Worm (Caenorhabditis elegans) whole organism, mixed stage, embryonic: ENCODE measurements around the gene madd-2.
A peak's percentile ranks its signal among the peaks of the same experiment; 100 is the strongest.

Experiments
- M03D4.4 ChIP-seq: sonication (generic microtip); optimal IDR thresholded peaks from 2 replicates; lab custom pipeline; 2017; ENCODE audit warnings: mild to moderate bottlenecking, missing genetic modification characterization, missing compliant biosample characterization
- bed-3 ChIP-seq: fragments of 200-800 bp; sonication (Bioruptor generic); optimal IDR thresholded peaks from 3 replicates; lab custom pipeline; 2018; ENCODE audit warnings: mild to moderate bottlenecking, missing genetic modification characterization, moderate library complexity, missing compliant biosample characterization
- blmp-1 ChIP-seq: fragments of 150-350 bp; optimal IDR thresholded peaks from 2 replicates; lab custom pipeline; 2014; ENCODE audit warnings: missing biosample characterization, missing genetic modification characterization
- ceh-39 ChIP-seq: fragments of 150-350 bp; optimal IDR thresholded peaks from 2 replicates; lab custom pipeline; 2014; ENCODE audit warnings: missing biosample characterization, missing genetic modification characterization
- ceh-43 ChIP-seq: fragments of 200-800 bp; sonication (Bioruptor generic); optimal IDR thresholded peaks from 2 replicates; lab custom pipeline; 2018; ENCODE audit warnings: mild to moderate bottlenecking, missing genetic modification characterization, moderate library complexity, missing compliant biosample characterization
- ceh-83 ChIP-seq: fragments of 200-800 bp; sonication (Bioruptor generic); optimal IDR thresholded peaks from 2 replicates; lab custom pipeline; 2018; ENCODE audit warnings: mild to moderate bottlenecking, missing genetic modification characterization, missing compliant biosample characterization
- ces-1 ChIP-seq: fragments of 150-350 bp; optimal IDR thresholded peaks from 2 replicates; lab custom pipeline; 2014; ENCODE audit warnings: missing biosample characterization, missing genetic modification reagents, missing genetic modification characterization
- drap-1 ChIP-seq: fragments of 200-800 bp; sonication (Bioruptor generic); optimal IDR thresholded peaks from 3 replicates; lab custom pipeline; 2018; ENCODE audit warnings: mild to moderate bottlenecking, missing genetic modification characterization, missing compliant biosample characterization
- elt-1 ChIP-seq: sonication (generic microtip); optimal IDR thresholded peaks from 2 replicates; lab custom pipeline; 2017; ENCODE audit warnings: missing genetic modification characterization, mild to moderate bottlenecking, missing compliant biosample characterization, antibody characterized with exemption, moderate library complexity, borderline replicate concordance; ENCODE audit not compliant: insufficient read depth
- elt-3 ChIP-seq: fragments of 150-350 bp; optimal IDR thresholded peaks from 2 replicates; lab custom pipeline; 2014; ENCODE audit warnings: missing biosample characterization, missing genetic modification characterization
- ham-2 ChIP-seq: fragments of 200-800 bp; sonication (Bioruptor generic); optimal IDR thresholded peaks from 2 replicates; lab custom pipeline; 2018; ENCODE audit warnings: mild to moderate bottlenecking, missing genetic modification characterization, missing compliant biosample characterization
- hlh-1 ChIP-seq: fragments of 150-350 bp; optimal IDR thresholded peaks from 2 replicates; lab custom pipeline; 2014; ENCODE audit warnings: missing biosample characterization, missing genetic modification reagents, missing genetic modification characterization
- lin-13 ChIP-seq: fragments of 150-350 bp; optimal IDR thresholded peaks from 2 replicates; lab custom pipeline; 2014; ENCODE audit warnings: missing biosample characterization, missing genetic modification characterization
- lin-32 ChIP-seq: fragments of 200-800 bp; sonication (Bioruptor generic); optimal IDR thresholded peaks from 2 replicates; lab custom pipeline; 2018; ENCODE audit warnings: mild to moderate bottlenecking, missing genetic modification characterization, missing compliant biosample characterization
- lsy-2 ChIP-seq: fragments of 150-350 bp; optimal IDR thresholded peaks from 2 replicates; lab custom pipeline; 2014; ENCODE audit warnings: missing biosample characterization, missing genetic modification characterization
- mep-1 ChIP-seq: fragments of 150-350 bp; optimal IDR thresholded peaks from 2 replicates; lab custom pipeline; 2017; ENCODE audit warnings: missing biosample characterization, missing genetic modification reagents, missing genetic modification characterization, inconsistent platforms
- mls-2 ChIP-seq: sonication (generic microtip); optimal IDR thresholded peaks from 2 replicates; lab custom pipeline; 2016; ENCODE audit warnings: mild to moderate bottlenecking, missing genetic modification characterization, moderate library complexity, missing compliant biosample characterization
- nhr-12 ChIP-seq: fragments of 150-350 bp; optimal IDR thresholded peaks from 2 replicates; lab custom pipeline; 2014; ENCODE audit warnings: missing biosample characterization, missing genetic modification characterization
- nhr-2 ChIP-seq: fragments of 150-350 bp; optimal IDR thresholded peaks from 2 replicates; lab custom pipeline; 2014; ENCODE audit warnings: missing biosample characterization, missing genetic modification characterization
- nhr-237 ChIP-seq: fragments of 150-350 bp; optimal IDR thresholded peaks from 2 replicates; lab custom pipeline; 2014; ENCODE audit warnings: missing biosample characterization, missing genetic modification characterization
- nhr-28 ChIP-seq: fragments of 150-350 bp; optimal IDR thresholded peaks from 2 replicates; lab custom pipeline; 2014; ENCODE audit warnings: missing biosample characterization, missing genetic modification characterization
- nhr-76 ChIP-seq: sonication (generic microtip); optimal IDR thresholded peaks from 2 replicates; lab custom pipeline; 2017; ENCODE audit warnings: missing biosample characterization, missing genetic modification characterization
- pha-4 ChIP-seq: fragments of 150-350 bp; optimal IDR thresholded peaks from 2 replicates; lab custom pipeline; 2018; ENCODE audit warnings: missing biosample characterization, missing genetic modification reagents, missing genetic modification characterization
- snpc-4 ChIP-seq: fragments of 150-350 bp; optimal IDR thresholded peaks from 2 replicates; lab custom pipeline; 2014; ENCODE audit warnings: missing biosample characterization, missing genetic modification characterization
- sptf-1 ChIP-seq: sonication (generic microtip); optimal IDR thresholded peaks from 2 replicates; lab custom pipeline; 2017; ENCODE audit warnings: mild to moderate bottlenecking, missing genetic modification characterization, moderate library complexity, missing compliant biosample characterization
- tbx-8 ChIP-seq: fragments of 200-800 bp; sonication (Bioruptor generic); optimal IDR thresholded peaks from 2 replicates; lab custom pipeline; 2018; ENCODE audit warnings: mild to moderate bottlenecking, missing genetic modification characterization, moderate library complexity, missing compliant biosample characterization
- unc-120 ChIP-seq: sonication (generic microtip); optimal IDR thresholded peaks from 2 replicates; lab custom pipeline; 2017; ENCODE audit warnings: missing genetic modification characterization, missing compliant biosample characterization; ENCODE audit not compliant: poor library complexity, severe bottlenecking
- unc-39 ChIP-seq: fragments of 150-350 bp; optimal IDR thresholded peaks from 2 replicates; lab custom pipeline; 2014; ENCODE audit warnings: missing biosample characterization, missing genetic modification characterization
- unc-62 ChIP-seq: fragments of 150-350 bp; optimal IDR thresholded peaks from 2 replicates; lab custom pipeline; 2014; ENCODE audit warnings: missing biosample characterization, missing genetic modification reagents, missing genetic modification characterization
- zip-8 ChIP-seq: fragments of 150-350 bp; optimal IDR thresholded peaks from 2 replicates; lab custom pipeline; 2014; ENCODE audit warnings: missing biosample characterization, missing genetic modification characterization
- ztf-11 ChIP-seq: fragments of 150-350 bp; optimal IDR thresholded peaks from 2 replicates; lab custom pipeline; 2014; ENCODE audit warnings: missing biosample characterization, missing genetic modification characterization

madd-2 gene

DNA sequence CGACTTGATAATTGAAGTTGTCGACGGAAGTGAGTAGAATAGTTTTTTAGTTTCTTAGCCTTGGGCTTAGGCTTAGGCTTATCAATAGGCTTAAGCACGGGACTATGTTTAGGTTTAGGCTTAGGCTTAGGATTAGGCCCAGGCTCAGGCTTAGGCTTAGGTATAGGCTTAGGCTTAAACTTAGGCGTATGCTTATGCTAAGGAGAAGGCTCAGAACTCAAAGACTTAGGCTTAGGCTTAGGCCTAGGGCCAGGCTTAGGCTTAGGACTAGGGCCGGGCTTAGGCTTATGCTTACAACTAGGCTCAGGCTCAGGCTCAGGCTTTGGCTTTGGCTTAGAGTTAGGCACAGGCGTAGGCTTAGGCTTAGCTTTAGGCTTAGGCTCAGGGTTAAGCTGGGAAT, 31.3 kb upstream of the madd-2 start:
- no peak for TF ChIP-seq elt-3 (tag; lab: Kevin White, UChicago)
- TF ChIP-seq zip-8 = no peak
- no peak for TF ChIP-seq ztf-11 (tag; lab: Kevin White, UChicago)
- no peak for TF ChIP-seq unc-120

DNA sequence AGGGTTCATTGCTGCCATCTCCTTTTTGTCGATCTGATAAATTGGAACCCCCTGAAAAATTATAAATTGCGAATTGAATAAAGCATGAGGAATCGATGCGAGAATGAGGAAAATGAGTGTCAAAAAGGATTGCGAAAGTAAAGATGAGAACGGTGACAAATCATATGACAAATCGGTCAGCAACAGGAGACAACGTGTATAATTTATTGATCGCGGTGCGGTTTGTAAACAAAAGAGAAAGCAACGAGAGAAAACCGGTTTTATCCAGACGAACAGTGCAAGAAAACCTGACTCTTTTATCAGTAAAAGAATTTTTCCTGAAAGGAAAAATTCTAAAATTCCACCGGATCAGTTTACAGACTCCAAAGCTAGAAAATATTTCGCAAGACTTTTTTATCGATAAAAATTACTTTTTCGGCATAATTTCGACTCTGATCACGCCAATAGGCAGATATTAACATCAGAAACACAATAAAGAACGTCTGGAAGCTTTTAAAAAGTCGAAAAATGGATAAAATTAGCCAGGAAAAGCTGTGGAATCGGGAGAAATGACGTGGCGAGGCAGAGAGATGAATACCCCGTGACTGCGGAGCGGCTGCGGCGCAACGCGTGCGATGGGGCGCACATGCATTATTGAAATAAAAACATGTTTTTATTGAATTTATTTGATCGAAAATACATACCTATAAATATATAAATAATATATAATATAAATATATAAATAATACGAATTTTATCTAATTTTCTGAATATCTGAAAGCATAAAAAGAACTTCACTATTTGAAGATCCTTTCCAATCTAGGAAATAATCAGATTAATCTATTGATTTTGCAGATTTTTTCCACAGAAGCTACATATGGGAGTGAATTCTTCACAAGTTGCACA, 28.9 kb upstream of the madd-2 start, which contains the start of the genes rab-1 and C39F7.5:
TSS of gene rab-1 (minus strand) at position 51 of the 885 bp plus-strand sequence.
TSS of gene C39F7.5 (plus strand) at position 835 of the 885 bp plus-strand sequence.
- TF ChIP-seq nhr-28 = no peak
- TF ChIP-seq lsy-2 (tag; lab: Kevin White, UChicago) = peak; percentile 42
- peak; percentile 84 for TF ChIP-seq mep-1 (tag; lab: Kevin White, UChicago)
- TF ChIP-seq sptf-1 (tag; lab: Kevin White, UChicago) = peak; percentile 12
- TF ChIP-seq lin-13 (tag; lab: Kevin White, UChicago) = peak; percentile 10
- no peak for TF ChIP-seq ztf-11 (tag; lab: Kevin White, UChicago)
- no peak for TF ChIP-seq unc-120
- peak; percentile 56 for TF ChIP-seq ces-1 (GFP tag; lab: Kevin White, UChicago)
- TF ChIP-seq nhr-12 (tag; lab: Kevin White, UChicago) = no peak
- peak; percentile 65 for TF ChIP-seq ham-2 (GFP tag; lab: Kevin White, UChicago)
- TF ChIP-seq pha-4 (tag; lab: Kevin White, UChicago) = peak; percentile 41
- TF ChIP-seq ceh-39 (tag; lab: Kevin White, UChicago) = peak; percentile 11

DNA sequence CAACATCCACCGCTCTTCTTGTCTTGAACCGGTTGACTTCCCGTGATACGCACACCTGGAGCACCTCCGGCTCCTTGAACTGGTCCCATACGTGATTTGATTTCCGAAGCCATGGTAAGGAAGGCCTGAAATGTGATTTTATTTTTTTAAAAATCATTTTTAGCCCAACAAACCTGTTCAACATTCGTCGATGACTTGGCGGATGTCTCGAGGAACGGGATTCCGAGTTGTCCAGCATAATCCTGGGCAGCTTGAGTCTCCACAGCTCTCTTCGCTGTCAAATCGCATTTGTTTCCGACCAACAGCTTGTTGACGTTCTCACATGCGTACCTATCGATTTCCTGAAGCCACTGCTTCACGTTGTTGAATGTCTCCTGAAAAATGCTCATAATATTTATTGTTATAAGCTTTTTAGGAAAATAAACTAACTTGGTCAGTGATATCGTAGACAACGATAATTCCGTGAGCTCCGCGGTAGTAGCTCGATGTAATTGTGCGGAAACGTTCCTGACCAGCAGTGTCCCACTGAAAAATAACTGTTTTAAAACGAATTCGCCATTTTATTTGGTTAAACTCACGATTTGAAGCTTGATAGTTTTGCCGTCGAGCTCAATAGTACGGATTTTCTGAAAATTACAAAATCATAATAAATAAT, 27.9 kb upstream of the madd-2 start:
- TF ChIP-seq elt-3 (tag; lab: Kevin White, UChicago) (no peak), elt-1 (tag; lab: Kevin White, UChicago) (no peak), hlh-1 (tag; lab: Kevin White, UChicago) (no peak), lin-32 (GFP tag; lab: Kevin White, UChicago) (no peak), mls-2 (tag; lab: Kevin White, UChicago) (no peak), unc-120 (no peak), unc-39 (tag; lab: Kevin White, UChicago) (no peak), ceh-43 (GFP tag; lab: Kevin White, UChicago) (no peak), drap-1 (GFP tag; lab: Kevin White, UChicago) (no peak), ceh-83 (GFP tag; lab: Kevin White, UChicago) (no peak), nhr-2 (no peak), ces-1 (GFP tag; lab: Kevin White, UChicago) (no peak), M03D4.4 (tag; lab: Kevin White, UChicago) (no peak), ceh-39 (tag; lab: Kevin White, UChicago) (no peak), sptf-1 (tag; lab: Kevin White, UChicago) (no peak)
- TF ChIP-seq, all 35 proteins: peak for 0

DNA sequence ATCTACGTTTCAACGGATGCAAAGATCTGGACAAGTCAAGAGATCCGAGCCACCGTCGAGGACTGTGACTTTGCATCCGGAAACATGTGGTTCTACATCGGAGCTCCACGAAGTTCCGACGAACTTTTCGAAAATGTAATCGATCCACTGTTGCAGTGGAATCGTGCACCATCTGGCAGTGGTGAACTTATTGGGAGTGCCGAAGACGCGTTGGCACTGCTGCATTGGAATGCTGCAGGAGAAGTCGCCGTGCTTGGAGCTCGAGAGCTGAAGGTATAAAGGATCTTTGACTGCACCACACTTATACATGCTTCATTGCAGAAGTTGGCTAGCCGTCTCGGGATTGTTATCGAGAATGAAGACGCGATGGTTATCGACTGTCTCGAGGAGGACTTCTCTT, 26.8 kb upstream of the madd-2 start:
- TF ChIP-seq M03D4.4 (tag; lab: Kevin White, UChicago) = no peak
- no peak for TF ChIP-seq snpc-4 (tag; lab: Kevin White, UChicago)
- TF ChIP-seq lsy-2 (tag; lab: Kevin White, UChicago) = no peak
- TF ChIP-seq elt-1 (tag; lab: Kevin White, UChicago) = no peak
- no peak for TF ChIP-seq ham-2 (GFP tag; lab: Kevin White, UChicago)
- TF ChIP-seq hlh-1 (tag; lab: Kevin White, UChicago) = no peak
- no peak for TF ChIP-seq ceh-39 (tag; lab: Kevin White, UChicago)

DNA sequence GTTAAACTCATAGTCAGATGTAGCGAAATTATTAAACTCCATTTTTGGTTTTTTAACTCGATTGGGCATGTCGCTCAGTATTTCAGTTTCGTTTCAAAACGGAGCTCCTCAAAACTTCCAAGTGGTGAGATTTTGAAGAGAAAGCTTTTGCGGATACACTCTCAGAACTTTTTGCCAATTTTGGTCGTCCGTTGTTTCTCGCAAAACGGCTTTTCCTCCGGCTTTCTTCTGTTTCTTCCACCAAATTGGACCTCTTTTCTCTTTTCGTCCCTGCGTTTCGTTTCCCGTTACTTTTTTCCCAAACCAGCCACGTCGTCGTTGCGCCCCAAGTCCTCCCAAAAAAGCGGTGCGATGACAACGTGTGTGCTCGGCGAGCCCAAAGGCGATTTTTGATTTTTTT, 24.8 kb upstream of the madd-2 start, which contains the start of gene C39F7.1:
TSS of gene C39F7.1 (plus strand) at position 301 of the 400 bp plus-strand sequence.
- no peak for TF ChIP-seq mep-1 (tag; lab: Kevin White, UChicago)
- TF ChIP-seq lin-13 (tag; lab: Kevin White, UChicago) = no peak
- TF ChIP-seq unc-62 (GFP tag; lab: Kevin White, UChicago) = no peak
- no peak for TF ChIP-seq nhr-28
- TF ChIP-seq ceh-39 (tag; lab: Kevin White, UChicago) = no peak
- TF ChIP-seq nhr-237 (tag; lab: Kevin White, UChicago) = no peak
- TF ChIP-seq bed-3 (GFP tag; lab: Kevin White, UChicago) = no peak
- no peak for TF ChIP-seq nhr-76
- TF ChIP-seq nhr-12 (tag; lab: Kevin White, UChicago) = no peak
- TF ChIP-seq sptf-1 (tag; lab: Kevin White, UChicago) = no peak
- no peak for TF ChIP-seq unc-39 (tag; lab: Kevin White, UChicago)
- TF ChIP-seq lsy-2 (tag; lab: Kevin White, UChicago) = no peak
- no peak for TF ChIP-seq blmp-1 (tag; lab: Kevin White, UChicago)
- TF ChIP-seq M03D4.4 (tag; lab: Kevin White, UChicago) = no peak
- TF ChIP-seq pha-4 (tag; lab: Kevin White, UChicago) = no peak
- no peak for TF ChIP-seq ztf-11 (tag; lab: Kevin White, UChicago)
- TF ChIP-seq mls-2 (tag; lab: Kevin White, UChicago) = no peak
- TF ChIP-seq drap-1 (GFP tag; lab: Kevin White, UChicago) = no peak
- no peak for TF ChIP-seq tbx-8 (GFP tag; lab: Kevin White, UChicago)
- TF ChIP-seq ceh-43 (GFP tag; lab: Kevin White, UChicago) = no peak
- TF ChIP-seq, all 35 proteins: peak for 0
